Worm (Caenorhabditis elegans) whole organism, L1 larva: ENCODE results near the gene chtb-2.

Experiments
- ama-1 ChIP-seq: fragments of 150-350 bp; optimal IDR thresholded peaks from 2 replicates; lab custom pipeline; 2014
- ceh-88 ChIP-seq: fragments of 200-800 bp; sonication (Bioruptor generic); IDR thresholded peaks from 2 replicates; pipeline ENCODE4 v1.3.6; 2022; ENCODE audit warnings: missing genetic modification characterization, missing compliant biosample characterization
- dpl-1 ChIP-seq, 3 experiments: fragments of 150-350 bp in 2 of 3; sonication (generic microtip) in 1 of 3; optimal IDR thresholded peaks; 2 replicates each; lab custom pipeline; 2014 to 2017; ENCODE audit warnings: missing biosample characterization in 3 of 3, missing genetic modification characterization in 3 of 3, missing genetic modification reagents in 3 of 3
- fkh-8 ChIP-seq: sonication (generic microtip); optimal IDR thresholded peaks from 2 replicates; lab custom pipeline; 2016; ENCODE audit warnings: mild to moderate bottlenecking, missing genetic modification characterization, missing compliant biosample characterization
- mef-2 ChIP-seq: fragments of 150-350 bp; optimal IDR thresholded peaks from 2 replicates; lab custom pipeline; 2014; ENCODE audit warnings: missing biosample characterization, missing genetic modification characterization
- unc-62 ChIP-seq: fragments of 150-350 bp; optimal IDR thresholded peaks from 2 replicates; lab custom pipeline; 2014; ENCODE audit warnings: missing biosample characterization, missing genetic modification reagents, missing genetic modification characterization
- ztf-4 ChIP-seq: fragments of 150-350 bp; optimal IDR thresholded peaks from 2 replicates; lab custom pipeline; 2014; ENCODE audit warnings: missing biosample characterization, missing genetic modification characterization

ce11 chrIII:6467005-6467404, 16.0 kb upstream of the chtb-2 start, which contains the start of gene T26A5.2:
- TF ChIP-seq ama-1 (lab: Kevin White, UChicago), result no peak
- no peak for TF ChIP-seq dpl-1 (GFP tag; optimal IDR thresholded peaks at IDR 0.05; lab: Kevin White, UChicago)
- no peak for TF ChIP-seq fkh-8 (tag; lab: Kevin White, UChicago)
- TF ChIP-seq unc-62, result no peak
- TF ChIP-seq mef-2 (tag; lab: Kevin White, UChicago), result no peak
- no peak for TF ChIP-seq ceh-88
- no peak for TF ChIP-seq ztf-4
